Worm (Caenorhabditis elegans) whole organism, L4/young adult: ENCODE measurements around the gene F44F4.15.

Experiments
- W03F9.2 ChIP-seq: fragments of 150-350 bp; optimal IDR thresholded peaks from 2 replicates; lab custom pipeline; 2014; ENCODE audit warnings: missing biosample characterization, missing genetic modification characterization
- dao-5 ChIP-seq: sonication (generic microtip); optimal IDR thresholded peaks from 2 replicates; lab custom pipeline; 2016; ENCODE audit warnings: missing genotype, missing genetic modification characterization, moderate library complexity, missing compliant biosample characterization
- him-1 ChIP-seq: sonication (generic microtip); optimal IDR thresholded peaks from 2 replicates; lab custom pipeline; 2016; ENCODE audit warnings: missing genotype, missing genetic modification reagents, missing genetic modification characterization, missing compliant biosample characterization

DNA sequence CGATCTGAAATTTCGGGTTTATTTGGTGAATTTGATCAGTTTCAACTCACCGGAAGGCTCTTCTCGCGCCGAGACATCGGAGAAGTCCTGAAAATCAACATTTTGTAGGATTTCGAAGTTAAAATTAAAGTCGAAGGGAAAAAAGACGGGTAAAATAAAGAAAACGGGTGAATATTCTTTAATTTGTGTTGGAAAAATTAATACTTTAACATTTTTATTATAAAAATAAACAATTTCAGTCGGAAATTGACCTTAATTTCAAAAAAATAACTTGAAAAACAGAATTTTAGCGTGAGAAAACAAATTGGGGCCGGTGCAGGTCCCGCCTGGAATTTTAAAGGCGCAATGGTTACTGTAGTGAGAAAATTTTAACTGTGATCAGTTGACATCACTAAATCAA lies 38.6 kb downstream of the F44F4.15 start, which contains the start of gene nos-1:
- TF ChIP-seq dao-5 (tag; lab: Kevin White, UChicago): no peak
- TF ChIP-seq him-1 (tag; lab: Kevin White, UChicago): no peak
- no peak for TF ChIP-seq W03F9.2 (tag; lab: Kevin White, UChicago)
